Worm (Caenorhabditis elegans) whole organism, L3 larva: ENCODE measurements around the gene nurf-1.

Experiments
- ama-1 ChIP-seq: fragments of 150-350 bp; optimal IDR thresholded peaks from 2 replicates; lab custom pipeline; 2018
- jun-1 ChIP-seq: fragments of 150-350 bp; optimal IDR thresholded peaks from 2 replicates; lab custom pipeline; 2014; ENCODE audit warnings: missing biosample characterization, missing genetic modification reagents, missing genetic modification characterization

DNA sequence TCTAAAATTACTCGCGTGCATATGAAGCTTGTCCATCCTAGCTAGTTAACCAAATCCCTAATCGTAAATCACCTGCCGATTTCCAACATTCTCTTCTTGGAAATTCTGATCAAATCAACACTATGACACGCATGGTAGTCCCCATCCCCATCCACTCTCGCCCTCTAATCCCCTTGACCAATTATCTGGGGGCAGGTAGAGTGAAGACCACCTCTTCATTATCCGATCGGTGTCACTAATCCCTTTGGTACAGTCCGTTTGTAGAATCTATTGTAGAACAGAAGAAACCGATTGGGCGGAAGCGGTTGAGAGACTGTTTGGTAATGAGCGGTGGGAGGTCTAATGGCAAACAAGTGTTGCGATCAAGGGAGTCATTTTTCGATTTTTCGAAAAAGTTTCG is 46.6 kb downstream of the nurf-1 start:
- TF ChIP-seq jun-1 (tag; lab: Kevin White, UChicago) (no peak), ama-1 (lab: Kevin White, UChicago) (no peak)
